Worm (Caenorhabditis elegans) whole organism, L3 larva: ENCODE results near the gene F26D2.16.
A peak's percentile ranks its signal among the peaks of the same experiment; 100 is the strongest.

Experiments used
- R02D3.7 ChIP-seq: fragments of 150-350 bp; optimal IDR thresholded peaks from 2 replicates; lab custom pipeline; 2014; ENCODE audit warnings: missing biosample characterization, missing genetic modification characterization
- ZK546.5 ChIP-seq: sonication (generic microtip); optimal IDR thresholded peaks from 2 replicates; lab custom pipeline; 2017; ENCODE audit warnings: missing biosample characterization, missing genetic modification characterization
- aly-2 ChIP-seq: fragments of 150-350 bp; optimal IDR thresholded peaks from 2 replicates; lab custom pipeline; 2014; ENCODE audit warnings: missing biosample characterization, missing genetic modification characterization
- ama-1 ChIP-seq: fragments of 150-350 bp; optimal IDR thresholded peaks from 2 replicates; lab custom pipeline; 2018
- ceh-16 ChIP-seq: sonication (generic microtip); optimal IDR thresholded peaks from 2 replicates; lab custom pipeline; 2017; ENCODE audit warnings: missing biosample characterization, missing genetic modification characterization
- ceh-28 ChIP-seq: fragments of 150-350 bp; optimal IDR thresholded peaks from 2 replicates; lab custom pipeline; 2014; ENCODE audit warnings: missing biosample characterization, missing genetic modification reagents, missing genetic modification characterization
- ceh-82 ChIP-seq: fragments of 150-350 bp; optimal IDR thresholded peaks from 2 replicates; lab custom pipeline; 2014; ENCODE audit warnings: missing biosample characterization, missing genetic modification characterization
- ceh-9 ChIP-seq: sonication (generic microtip); optimal IDR thresholded peaks from 2 replicates; lab custom pipeline; 2018; ENCODE audit warnings: missing biosample characterization, missing genetic modification characterization
- daf-12 ChIP-seq: fragments of 150-350 bp; optimal IDR thresholded peaks from 2 replicates; lab custom pipeline; 2014; ENCODE audit warnings: missing biosample characterization, missing genetic modification reagents, missing genetic modification characterization
- egl-27 ChIP-seq: sonication (generic microtip); optimal IDR thresholded peaks from 4 replicates; lab custom pipeline; 2017; ENCODE audit warnings: missing biosample characterization, missing genetic modification reagents, missing genetic modification characterization
- egl-5 ChIP-seq: fragments of 150-350 bp; optimal IDR thresholded peaks from 2 replicates; lab custom pipeline; 2017; ENCODE audit warnings: missing biosample characterization, missing genetic modification reagents, missing genetic modification characterization, inconsistent platforms
- elt-1 ChIP-seq: fragments of 150-350 bp; optimal IDR thresholded peaks from 2 replicates; lab custom pipeline; 2014; ENCODE audit warnings: missing biosample characterization, missing genetic modification characterization
- elt-2 ChIP-seq: sonication (generic microtip); optimal IDR thresholded peaks from 2 replicates; lab custom pipeline; 2016; ENCODE audit warnings: missing genetic modification reagents, mild to moderate bottlenecking, missing genetic modification characterization, missing compliant biosample characterization
- elt-3 ChIP-seq, 3 experiments: fragments of 150-350 bp in 1 of 3; sonication (generic microtip) in 2 of 3; optimal IDR thresholded peaks; 2 replicates in 2 of 3; 4 replicates in 1 of 3; lab custom pipeline; 2014 to 2017; ENCODE audit warnings: missing biosample characterization in 3 of 3, missing genetic modification characterization in 3 of 3
- eor-1 ChIP-seq, 2 experiments: fragments of 150-350 bp; optimal IDR thresholded peaks; 2 replicates each; lab custom pipeline; 2014 to 2018; ENCODE audit warnings: missing biosample characterization in 2 of 2, missing genetic modification characterization in 2 of 2
- fkh-10 ChIP-seq: sonication (generic microtip); optimal IDR thresholded peaks from 2 replicates; lab custom pipeline; 2017; ENCODE audit warnings: missing biosample characterization, missing genetic modification reagents, missing genetic modification characterization
- fkh-2 ChIP-seq: fragments of 150-350 bp; optimal IDR thresholded peaks from 2 replicates; lab custom pipeline; 2014; ENCODE audit warnings: missing biosample characterization, missing genetic modification reagents, missing genetic modification characterization
- fos-1 ChIP-seq: fragments of 150-350 bp; optimal IDR thresholded peaks from 2 replicates; lab custom pipeline; 2014; ENCODE audit warnings: missing biosample characterization, missing genetic modification characterization
- hmg-11 ChIP-seq: sonication (generic microtip); optimal IDR thresholded peaks from 2 replicates; lab custom pipeline; 2016; ENCODE audit warnings: missing genetic modification characterization, missing compliant biosample characterization
- jun-1 ChIP-seq: fragments of 150-350 bp; optimal IDR thresholded peaks from 2 replicates; lab custom pipeline; 2014; ENCODE audit warnings: missing biosample characterization, missing genetic modification reagents, missing genetic modification characterization
- lin-15B ChIP-seq: fragments of 150-350 bp; optimal IDR thresholded peaks from 2 replicates; lab custom pipeline; 2014; ENCODE audit warnings: missing biosample characterization, missing genetic modification characterization
- lin-39 ChIP-seq: fragments of 150-350 bp; optimal IDR thresholded peaks from 2 replicates; lab custom pipeline; 2018; ENCODE audit warnings: missing biosample characterization, missing genetic modification reagents, missing genetic modification characterization
- lsy-12 ChIP-seq: sonication (generic microtip); optimal IDR thresholded peaks from 2 replicates; lab custom pipeline; 2016; ENCODE audit warnings: mild to moderate bottlenecking, missing genetic modification characterization, missing compliant biosample characterization
- mdl-1 ChIP-seq: fragments of 150-350 bp; optimal IDR thresholded peaks from 2 replicates; lab custom pipeline; 2014; ENCODE audit warnings: missing biosample characterization, missing genetic modification characterization
- mml-1 ChIP-seq: fragments of 150-350 bp; sonication (generic microtip); optimal IDR thresholded peaks from 3 replicates; lab custom pipeline; 2014; ENCODE audit warnings: missing biosample characterization, missing genetic modification characterization
- nfya-1 ChIP-seq: sonication (generic microtip); optimal IDR thresholded peaks from 2 replicates; lab custom pipeline; 2017; ENCODE audit warnings: missing genetic modification characterization, mild to moderate bottlenecking, missing compliant biosample characterization, antibody characterized with exemption, moderate library complexity; ENCODE audit not compliant: insufficient read depth
- nhr-11 ChIP-seq: fragments of 150-350 bp; optimal IDR thresholded peaks from 2 replicates; lab custom pipeline; 2014; ENCODE audit warnings: missing biosample characterization, missing genetic modification characterization
- nhr-12 ChIP-seq: fragments of 150-350 bp; optimal IDR thresholded peaks from 2 replicates; lab custom pipeline; 2014; ENCODE audit warnings: missing biosample characterization, missing genetic modification characterization
- nhr-23 ChIP-seq: fragments of 150-350 bp; optimal IDR thresholded peaks from 2 replicates; lab custom pipeline; 2014; ENCODE audit warnings: missing biosample characterization, missing genetic modification reagents, missing genetic modification characterization
- nhr-237 ChIP-seq: fragments of 150-350 bp; optimal IDR thresholded peaks from 2 replicates; lab custom pipeline; 2014; ENCODE audit warnings: missing biosample characterization, missing genetic modification characterization
- nhr-25 ChIP-seq: sonication (generic microtip); optimal IDR thresholded peaks from 2 replicates; lab custom pipeline; 2017; ENCODE audit warnings: missing biosample characterization, missing genetic modification characterization
- nhr-28 ChIP-seq: fragments of 150-350 bp; optimal IDR thresholded peaks from 2 replicates; lab custom pipeline; 2014; ENCODE audit warnings: missing biosample characterization, missing genetic modification characterization
- nhr-43 ChIP-seq: sonication (generic microtip); optimal IDR thresholded peaks from 2 replicates; lab custom pipeline; 2016; ENCODE audit warnings: mild to moderate bottlenecking, missing genetic modification characterization, missing compliant biosample characterization; ENCODE audit not compliant: poor library complexity, severe bottlenecking
- nhr-67 ChIP-seq: fragments of 150-350 bp; optimal IDR thresholded peaks from 2 replicates; lab custom pipeline; 2014; ENCODE audit warnings: missing biosample characterization, missing genetic modification characterization
- nhr-76 ChIP-seq: fragments of 150-350 bp; sonication (generic microtip); optimal IDR thresholded peaks from 5 replicates; lab custom pipeline; 2014; ENCODE audit warnings: missing biosample characterization, missing genetic modification characterization
- nhr-77 ChIP-seq: fragments of 150-350 bp; optimal IDR thresholded peaks from 2 replicates; lab custom pipeline; 2014; ENCODE audit warnings: missing biosample characterization, missing genetic modification characterization
- pha-4 ChIP-seq: fragments of 150-350 bp; optimal IDR thresholded peaks from 2 replicates; lab custom pipeline; 2014; ENCODE audit warnings: missing biosample characterization, missing genetic modification reagents, missing genetic modification characterization
- pqm-1 ChIP-seq: fragments of 150-350 bp; optimal IDR thresholded peaks from 2 replicates; lab custom pipeline; 2017; ENCODE audit warnings: missing biosample characterization, missing genetic modification characterization, inconsistent platforms
- sea-2 ChIP-seq: fragments of 150-350 bp; sonication (generic microtip); optimal IDR thresholded peaks from 4 replicates; lab custom pipeline; 2014; ENCODE audit warnings: missing biosample characterization, missing genetic modification reagents, missing genetic modification characterization
- skn-1 ChIP-seq: fragments of 150-350 bp; optimal IDR thresholded peaks from 2 replicates; lab custom pipeline; 2014; ENCODE audit warnings: missing biosample characterization, missing genetic modification characterization
- snpc-4 ChIP-seq: fragments of 150-350 bp; optimal IDR thresholded peaks from 2 replicates; lab custom pipeline; 2014; ENCODE audit warnings: missing biosample characterization, missing genetic modification characterization
- tbx-2 ChIP-seq: sonication (generic microtip); optimal IDR thresholded peaks from 2 replicates; lab custom pipeline; 2016; ENCODE audit warnings: mild to moderate bottlenecking, missing genetic modification characterization, missing compliant biosample characterization
- unc-39 ChIP-seq: sonication (generic microtip); optimal IDR thresholded peaks from 4 replicates; lab custom pipeline; 2017; ENCODE audit warnings: missing biosample characterization, missing genetic modification characterization
- unc-62 ChIP-seq: fragments of 150-350 bp; sonication (generic microtip); optimal IDR thresholded peaks from 4 replicates; lab custom pipeline; 2014; ENCODE audit warnings: missing biosample characterization, missing genetic modification reagents, missing genetic modification characterization
- zag-1 ChIP-seq: fragments of 150-350 bp; optimal IDR thresholded peaks from 2 replicates; lab custom pipeline; 2014; ENCODE audit warnings: missing biosample characterization, missing genetic modification characterization
- ztf-11 ChIP-seq: fragments of 150-350 bp; optimal IDR thresholded peaks from 2 replicates; lab custom pipeline; 2014; ENCODE audit warnings: missing biosample characterization, missing genetic modification characterization
- ztf-4 ChIP-seq: fragments of 150-350 bp; optimal IDR thresholded peaks from 2 replicates; lab custom pipeline; 2014; ENCODE audit warnings: missing biosample characterization, missing genetic modification characterization

Gene F26D2.16

ce11 chrV:16370039-16370438 is 49.6 kb downstream of the F26D2.16 start:
- TF ChIP-seq fos-1 (tag; lab: Kevin White, UChicago), result no peak
- TF ChIP-seq nhr-12 (tag; lab: Kevin White, UChicago), result no peak
- TF ChIP-seq fkh-2 (tag; lab: Kevin White, UChicago), result no peak
- TF ChIP-seq egl-5 (tag; lab: Kevin White, UChicago), result no peak
- peak; percentile 68 for TF ChIP-seq pha-4 (tag; lab: Kevin White, UChicago)
- TF ChIP-seq ceh-28 (tag; lab: Kevin White, UChicago), result no peak
- TF ChIP-seq skn-1, result peak; percentile 65
- no peak for TF ChIP-seq nhr-11
- TF ChIP-seq elt-1 (tag; lab: Kevin White, UChicago), result no peak
- no peak for TF ChIP-seq nhr-76 (tag; lab: Kevin White, UChicago)
- peak; percentile 48 for TF ChIP-seq lin-15B (tag; lab: Kevin White, UChicago)
- TF ChIP-seq ZK546.5, result no peak
- TF ChIP-seq hmg-11 (tag; lab: Kevin White, UChicago), result peak; percentile 83
- peak; percentile 61 for TF ChIP-seq nhr-25 (tag; lab: Kevin White, UChicago)
- peak; percentile 64 for TF ChIP-seq nfya-1
- TF ChIP-seq mdl-1 (tag; lab: Kevin White, UChicago), result no peak
- no peak for TF ChIP-seq eor-1 (tag; optimal IDR thresholded peaks at IDR 0.05; lab: Kevin White, UChicago)
- no peak for TF ChIP-seq nhr-77
- TF ChIP-seq fkh-10, result no peak
- peak; percentile 25 for TF ChIP-seq pqm-1 (tag; lab: Kevin White, UChicago)
- peak; percentile 73 for TF ChIP-seq nhr-43 (tag; lab: Kevin White, UChicago)
- TF ChIP-seq ama-1, result no peak
- TF ChIP-seq R02D3.7 (tag; lab: Kevin White, UChicago), result no peak
- no peak for TF ChIP-seq ceh-9
- TF ChIP-seq nhr-237 (tag; lab: Kevin White, UChicago), result no peak
- peak; percentile 21 for TF ChIP-seq ztf-4 (tag; lab: Kevin White, UChicago)
- TF ChIP-seq tbx-2 (tag; lab: Kevin White, UChicago), result peak; percentile 63
- TF ChIP-seq mml-1, result no peak
- TF ChIP-seq ztf-11, result no peak
- no peak for TF ChIP-seq nhr-67
- peak; percentile 2 for TF ChIP-seq nhr-23 (tag; lab: Kevin White, UChicago)
- TF ChIP-seq sea-2 (GFP tag; lab: Kevin White, UChicago), result no peak
- TF ChIP-seq unc-62 (GFP tag; lab: Kevin White, UChicago), result no peak
- TF ChIP-seq daf-12 (tag; lab: Kevin White, UChicago), result no peak
- TF ChIP-seq nhr-28, result no peak
- peak; percentile 60 for TF ChIP-seq lin-39 (tag; lab: Kevin White, UChicago)
- TF ChIP-seq zag-1 (tag; lab: Kevin White, UChicago), result no peak
- TF ChIP-seq egl-27 (tag; lab: Kevin White, UChicago), result no peak
- peak; percentile 71 for TF ChIP-seq elt-2 (tag; lab: Kevin White, UChicago)
- peak; percentile 16 for TF ChIP-seq snpc-4
- peak; percentile 66 for TF ChIP-seq jun-1
- TF ChIP-seq aly-2 (tag; lab: Kevin White, UChicago), result no peak
- TF ChIP-seq ceh-82 (tag; lab: Kevin White, UChicago), result no peak
- no peak for TF ChIP-seq ceh-16
- TF ChIP-seq unc-39 (tag; lab: Kevin White, UChicago), result no peak
- peak; percentile 71 for TF ChIP-seq lsy-12 (tag; lab: Kevin White, UChicago)
- peak in 1 of 3 experiments; percentile 8 for TF ChIP-seq elt-3 (tag; optimal IDR thresholded peaks at IDR 0.05; lab: Kevin White, UChicago)
